Worm (Caenorhabditis elegans) whole organism, L2 larva: ENCODE data around the gene spin-4.

Experiments
- F13H6.1 ChIP-seq: sonication (generic microtip); optimal IDR thresholded peaks from 2 replicates; lab custom pipeline; 2016; ENCODE audit warnings: missing genetic modification characterization, missing compliant biosample characterization
- aly-2 ChIP-seq: fragments of 150-350 bp; optimal IDR thresholded peaks from 2 replicates; lab custom pipeline; 2014; ENCODE audit warnings: missing biosample characterization, missing genetic modification characterization
- elt-1 ChIP-seq: fragments of 150-350 bp; optimal IDR thresholded peaks from 2 replicates; lab custom pipeline; 2014; ENCODE audit warnings: missing biosample characterization, missing genetic modification characterization
- nhr-12 ChIP-seq: fragments of 150-350 bp; optimal IDR thresholded peaks from 2 replicates; lab custom pipeline; 2014; ENCODE audit warnings: missing biosample characterization, missing genetic modification characterization
- nhr-23 ChIP-seq: fragments of 150-350 bp; optimal IDR thresholded peaks from 2 replicates; lab custom pipeline; 2014; ENCODE audit warnings: missing biosample characterization, missing genetic modification reagents, missing genetic modification characterization
- nhr-25 ChIP-seq: fragments of 150-350 bp; sonication (generic microtip); optimal IDR thresholded peaks from 3 replicates; lab custom pipeline; 2014; ENCODE audit warnings: missing biosample characterization, missing genetic modification characterization
- unc-62 ChIP-seq: fragments of 150-350 bp; optimal IDR thresholded peaks from 2 replicates; lab custom pipeline; 2014; ENCODE audit warnings: missing biosample characterization, missing genetic modification reagents, missing genetic modification characterization
- ztf-4 ChIP-seq: fragments of 150-350 bp; optimal IDR thresholded peaks from 2 replicates; lab custom pipeline; 2014; ENCODE audit warnings: missing biosample characterization, missing genetic modification characterization

- TF ChIP-seq nhr-25 (tag; lab: Kevin White, UChicago) (no peak), ztf-4 (no peak), nhr-12 (tag; lab: Kevin White, UChicago) (no peak), elt-1 (tag; lab: Kevin White, UChicago) (no peak), F13H6.1 (no peak), unc-62 (GFP tag; lab: Kevin White, UChicago) (no peak), nhr-23 (tag; lab: Kevin White, UChicago) (no peak), aly-2 (no peak)
Measured at ce11 chrIII:12652609-12653008, 35.5 kb upstream of the spin-4 start.
